Worm (Caenorhabditis elegans) whole organism, L4/young adult: ENCODE data around the gene T05H4.11.

ENCODE experiments used
- W03F9.2 ChIP-seq: fragments of 150-350 bp; optimal IDR thresholded peaks from 2 replicates; lab custom pipeline; 2014; ENCODE audit warnings: missing biosample characterization, missing genetic modification characterization
- dao-5 ChIP-seq: sonication (generic microtip); optimal IDR thresholded peaks from 2 replicates; lab custom pipeline; 2016; ENCODE audit warnings: missing genotype, missing genetic modification characterization, moderate library complexity, missing compliant biosample characterization

DNA sequence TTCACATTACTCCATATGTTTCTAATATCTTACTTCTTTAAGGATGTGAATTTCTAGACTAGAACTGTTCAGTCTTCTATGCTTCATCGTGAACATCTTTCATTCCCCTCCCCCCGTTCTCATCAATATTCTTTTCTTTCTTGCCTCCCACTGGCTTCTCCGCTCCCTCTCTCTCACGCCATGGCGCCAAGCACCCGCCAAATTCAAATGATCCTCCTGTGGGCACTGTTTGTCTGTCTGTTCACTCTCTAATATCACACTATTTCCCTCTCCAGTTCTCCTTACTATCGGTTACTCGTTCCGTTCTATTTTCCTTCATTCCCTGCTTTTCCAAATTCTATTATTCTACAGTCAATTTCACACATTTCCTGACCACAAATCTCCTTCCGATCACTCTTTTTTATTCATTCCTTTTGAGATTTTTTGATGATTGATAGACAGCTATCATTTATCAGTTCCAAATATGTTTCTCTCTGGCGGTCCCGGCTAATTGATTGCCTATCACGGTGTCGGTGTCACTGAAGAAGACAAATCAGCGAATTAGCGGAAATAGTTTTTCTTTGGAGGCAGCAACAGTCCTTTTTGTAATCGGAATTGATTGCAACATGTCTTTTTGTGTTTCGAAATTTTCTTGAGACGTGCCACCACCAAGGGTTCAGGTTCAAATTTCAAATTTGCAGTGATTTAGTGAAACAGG is 32.4 kb upstream of the T05H4.11 start:
- TF ChIP-seq W03F9.2 (no peak), dao-5 (no peak)
